Fruit fly (Drosophila melanogaster) whole organism, embryonic: ENCODE measurements around the gene mad2.

Experiments used
- Atf-2 ChIP-seq: fragments of 200-800 bp; sonication (Bioruptor generic); optimal IDR thresholded peaks from 2 replicates; lab custom pipeline; 2016; ENCODE audit warnings: missing biosample characterization, missing genetic modification characterization
- Atf6 ChIP-seq: fragments of 200-800 bp; sonication (Bioruptor generic); IDR thresholded peaks from 2 replicates; pipeline ENCODE4 v1.3.6; 2022; ENCODE audit warnings: missing biosample characterization, missing genetic modification characterization
- B-H1 ChIP-seq: fragments of 200-800 bp; sonication (Bioruptor generic); IDR thresholded peaks from 3 replicates; pipeline ENCODE4 v1.3.6; 2022; ENCODE audit warnings: missing biosample characterization, missing genetic modification characterization
- Blimp-1 ChIP-seq: fragments of 200-800 bp; sonication (Bioruptor generic); optimal IDR thresholded peaks from 3 replicates; lab custom pipeline; 2018; ENCODE audit warnings: missing biosample characterization, missing genetic modification characterization, mild to moderate bottlenecking, moderate library complexity, missing genetic modification reagents
- CG10979 ChIP-seq: fragments of 200-800 bp; sonication (Bioruptor generic); optimal IDR thresholded peaks from 2 replicates; lab custom pipeline; 2018; ENCODE audit warnings: missing biosample characterization, mild to moderate bottlenecking, missing genetic modification characterization, moderate library complexity
- CG13296 ChIP-seq: fragments of 200-800 bp; sonication (Bioruptor generic); optimal IDR thresholded peaks from 3 replicates; lab custom pipeline; 2018; ENCODE audit warnings: missing biosample characterization, mild to moderate bottlenecking, missing genetic modification characterization
- CG15269 ChIP-seq: fragments of 200-800 bp; sonication (Bioruptor generic); optimal IDR thresholded peaks from 2 replicates; lab custom pipeline; 2018; ENCODE audit warnings: missing biosample characterization, mild to moderate bottlenecking, missing genetic modification characterization, moderate library complexity
- CG1602 ChIP-seq: fragments of 200-800 bp; sonication (Bioruptor generic); optimal IDR thresholded peaks from 3 replicates; lab custom pipeline; 2016; ENCODE audit warnings: missing biosample characterization, missing genetic modification characterization
- CG17361 ChIP-seq: fragments of 200-800 bp; sonication (Bioruptor generic); IDR thresholded peaks from 3 replicates; pipeline ENCODE4 v1.3.6; 2022; ENCODE audit warnings: missing biosample characterization, missing genetic modification characterization
- CG18599 ChIP-seq: fragments of 200-800 bp; sonication (Bioruptor generic); optimal IDR thresholded peaks from 3 replicates; lab custom pipeline; 2017; ENCODE audit warnings: missing biosample characterization, missing genetic modification characterization, mild to moderate bottlenecking, moderate library complexity, missing genetic modification reagents
- CG4730 ChIP-seq: fragments of 200-800 bp; sonication (Bioruptor generic); IDR thresholded peaks from 2 replicates; pipeline ENCODE4 v1.3.6; 2022; ENCODE audit warnings: missing biosample characterization, missing genetic modification characterization
- CG5180 ChIP-seq: fragments of 200-800 bp; sonication (Bioruptor generic); optimal IDR thresholded peaks from 3 replicates; lab custom pipeline; 2017; ENCODE audit warnings: missing biosample characterization, missing genetic modification characterization, mild to moderate bottlenecking, moderate library complexity, missing genetic modification reagents
- CG6689 ChIP-seq: fragments of 200-800 bp; sonication (Bioruptor generic); IDR thresholded peaks from 2 replicates; pipeline ENCODE4 v1.3.6; 2022; ENCODE audit warnings: missing biosample characterization, missing genetic modification characterization
- CG7745 ChIP-seq: fragments of 200-800 bp; sonication (Bioruptor generic); optimal IDR thresholded peaks from 2 replicates; lab custom pipeline; 2018; ENCODE audit warnings: missing biosample characterization, mild to moderate bottlenecking, missing genetic modification characterization, moderate library complexity
- CG7786 ChIP-seq: fragments of 200-800 bp; sonication (Bioruptor generic); optimal IDR thresholded peaks from 2 replicates; lab custom pipeline; 2016; ENCODE audit warnings: missing biosample characterization, missing genetic modification characterization
- CG7963 ChIP-seq: fragments of 200-800 bp; sonication (Bioruptor generic); IDR thresholded peaks from 3 replicates; pipeline ENCODE4 v1.3.6; 2022; ENCODE audit warnings: missing biosample characterization, missing genetic modification characterization; ENCODE audit not compliant: partially characterized antibody
- CG8089 ChIP-seq: fragments of 200-800 bp; sonication (Bioruptor generic); optimal IDR thresholded peaks from 3 replicates; lab custom pipeline; 2016; ENCODE audit warnings: missing biosample characterization, missing genetic modification characterization
- CG9797 ChIP-seq: fragments of 200-800 bp; sonication (Bioruptor generic); optimal IDR thresholded peaks from 3 replicates; lab custom pipeline; 2018; ENCODE audit warnings: missing biosample characterization, mild to moderate bottlenecking, missing genetic modification characterization
- CTCF ChIP-seq: fragments of 200-800 bp; sonication (Bioruptor generic); optimal IDR thresholded peaks from 2 replicates; lab custom pipeline; 2017; ENCODE audit warnings: missing biosample characterization, mild to moderate bottlenecking, missing genetic modification characterization, moderate library complexity
- CrebB ChIP-seq: fragments of 200-800 bp; sonication (Bioruptor generic); optimal IDR thresholded peaks from 3 replicates; lab custom pipeline; 2018; ENCODE audit warnings: missing biosample characterization, mild to moderate bottlenecking, missing genetic modification characterization
- Dad ChIP-seq: fragments of 200-800 bp; sonication (Bioruptor generic); optimal IDR thresholded peaks from 3 replicates; lab custom pipeline; 2016; ENCODE audit warnings: missing biosample characterization, missing genetic modification characterization
- Dbx ChIP-seq: fragments of 200-800 bp; sonication (Bioruptor generic); IDR thresholded peaks from 3 replicates; pipeline ENCODE4 v1.3.6; 2022; ENCODE audit warnings: missing biosample characterization, missing genetic modification characterization
- Dek ChIP-seq: fragments of 200-800 bp; sonication (Bioruptor generic); optimal IDR thresholded peaks from 3 replicates; lab custom pipeline; 2019; ENCODE audit warnings: missing biosample characterization, mild to moderate bottlenecking, missing genetic modification characterization, moderate library complexity
- Doc2 ChIP-seq: fragments of 200-800 bp; sonication (Bioruptor generic); IDR thresholded peaks from 2 replicates; pipeline ENCODE4 v1.3.6; 2022; ENCODE audit warnings: missing biosample characterization, missing genetic modification characterization
- Dref ChIP-seq: fragments of 200-800 bp; sonication (Bioruptor generic); IDR thresholded peaks from 2 replicates; pipeline ENCODE4 v1.3.6; 2022; ENCODE audit warnings: missing biosample characterization, missing genetic modification characterization
- Gug ChIP-seq: fragments of 200-800 bp; sonication (Bioruptor generic); IDR thresholded peaks from 4 replicates; pipeline ENCODE4 v1.3.6; 2022; ENCODE audit warnings: missing biosample characterization, missing genetic modification characterization
- HmgZ ChIP-seq: fragments of 200-800 bp; sonication (Bioruptor generic); optimal IDR thresholded peaks from 2 replicates; lab custom pipeline; 2018; ENCODE audit warnings: missing biosample characterization, mild to moderate bottlenecking, missing genetic modification characterization
- Hr51 ChIP-seq, 2 experiments: fragments of 200-800 bp; sonication (Bioruptor generic); optimal IDR thresholded peaks; 2 replicates in 1 of 2; 3 replicates in 1 of 2; lab custom pipeline; 2016 to 2018; ENCODE audit warnings: missing biosample characterization in 2 of 2, missing genetic modification characterization in 2 of 2, mild to moderate bottlenecking in 1 of 2, moderate library complexity in 1 of 2
- Kr ChIP-seq: fragments of 200-800 bp; sonication (Bioruptor generic); optimal IDR thresholded peaks from 2 replicates; lab custom pipeline; 2017; ENCODE audit warnings: missing biosample characterization, mild to moderate bottlenecking, missing genetic modification characterization
- Mad ChIP-seq: fragments of 200-800 bp; sonication (Bioruptor generic); optimal IDR thresholded peaks from 2 replicates; lab custom pipeline; 2016; ENCODE audit warnings: missing biosample characterization, missing genetic modification characterization
- Mes4 ChIP-seq: fragments of 200-800 bp; sonication (Bioruptor generic); optimal IDR thresholded peaks from 2 replicates; lab custom pipeline; 2016; ENCODE audit warnings: missing biosample characterization, missing genetic modification characterization
- NFAT ChIP-seq: fragments of 200-800 bp; sonication (Bioruptor generic); IDR thresholded peaks from 2 replicates; pipeline ENCODE4 v1.3.6; 2022; ENCODE audit warnings: missing biosample characterization, missing genetic modification characterization
- Nf-YA ChIP-seq: fragments of 200-800 bp; sonication (Bioruptor generic); IDR thresholded peaks from 2 replicates; pipeline ENCODE4 v1.3.6; 2022; ENCODE audit warnings: missing biosample characterization, missing genetic modification characterization
- Rfx ChIP-seq: fragments of 200-800 bp; sonication (Bioruptor generic); IDR thresholded peaks from 2 replicates; pipeline ENCODE4 v1.3.6; 2022; ENCODE audit warnings: missing biosample characterization, missing genetic modification characterization
- Sox102F ChIP-seq: fragments of 200-800 bp; sonication (Bioruptor generic); optimal IDR thresholded peaks from 2 replicates; lab custom pipeline; 2018; ENCODE audit warnings: missing biosample characterization, mild to moderate bottlenecking, missing genetic modification characterization, moderate library complexity
- ac ChIP-seq: fragments of 200-800 bp; sonication (Bioruptor generic); optimal IDR thresholded peaks from 3 replicates; lab custom pipeline; 2017; ENCODE audit warnings: missing biosample characterization, mild to moderate bottlenecking, missing genetic modification characterization
- bbx ChIP-seq: fragments of 200-800 bp; sonication (Bioruptor generic); IDR thresholded peaks from 2 replicates; pipeline ENCODE4 v1.3.6; 2022; ENCODE audit warnings: missing biosample characterization, missing genetic modification characterization; ENCODE audit not compliant: partially characterized antibody
- chif ChIP-seq, 2 experiments: fragments of 200-800 bp; sonication (Bioruptor generic); optimal IDR thresholded peaks; 3 replicates each; lab custom pipeline; 2016; ENCODE audit warnings: missing biosample characterization in 2 of 2, missing genetic modification characterization in 2 of 2
- dpn ChIP-seq, 2 experiments: fragments of 200-800 bp; sonication (Bioruptor generic); optimal IDR thresholded peaks; 3 replicates each; lab custom pipeline; 2016; ENCODE audit warnings: missing biosample characterization in 2 of 2, missing genetic modification characterization in 2 of 2
- dysf ChIP-seq: fragments of 200-800 bp; sonication (Bioruptor generic); IDR thresholded peaks from 3 replicates; pipeline ENCODE4 v1.3.6; 2022; ENCODE audit warnings: missing biosample characterization, missing genetic modification characterization
- emc ChIP-seq: fragments of 200-800 bp; sonication (Bioruptor generic); optimal IDR thresholded peaks from 2 replicates; lab custom pipeline; 2016; ENCODE audit warnings: missing biosample characterization, missing genetic modification characterization
- esg ChIP-seq: fragments of 200-800 bp; sonication (Bioruptor generic); conservative IDR thresholded peaks from 2 replicates; pipeline ENCODE4 v1.3.6; 2022; ENCODE audit warnings: missing biosample characterization, missing genetic modification characterization
- eyg ChIP-seq: fragments of 200-800 bp; sonication (Bioruptor generic); optimal IDR thresholded peaks from 3 replicates; lab custom pipeline; 2016; ENCODE audit warnings: missing biosample characterization, missing genetic modification characterization
- gsb-n ChIP-seq: fragments of 200-800 bp; sonication (Bioruptor generic); optimal IDR thresholded peaks from 3 replicates; lab custom pipeline; 2018; ENCODE audit warnings: missing biosample characterization, mild to moderate bottlenecking, missing genetic modification characterization
- her ChIP-seq: fragments of 200-800 bp; sonication (Bioruptor generic); optimal IDR thresholded peaks from 2 replicates; lab custom pipeline; 2016; ENCODE audit warnings: missing biosample characterization, missing genetic modification characterization
- klu ChIP-seq: fragments of 200-800 bp; sonication (Bioruptor generic); IDR thresholded peaks from 2 replicates; pipeline ENCODE4 v1.3.6; 2022; ENCODE audit warnings: missing biosample characterization, missing genetic modification characterization
- rib ChIP-seq: fragments of 200-800 bp; sonication (Bioruptor generic); IDR thresholded peaks from 2 replicates; pipeline ENCODE4 v1.3.6; 2022; ENCODE audit warnings: missing biosample characterization, missing genetic modification characterization
- run ChIP-seq: fragments of 200-800 bp; sonication (Bioruptor generic); optimal IDR thresholded peaks from 3 replicates; lab custom pipeline; 2018; ENCODE audit warnings: missing biosample characterization, mild to moderate bottlenecking, missing genetic modification characterization
- slou ChIP-seq: fragments of 200-800 bp; sonication (Bioruptor generic); optimal IDR thresholded peaks from 3 replicates; lab custom pipeline; 2016; ENCODE audit warnings: missing biosample characterization, missing genetic modification characterization
- sob ChIP-seq: fragments of 200-800 bp; sonication (Bioruptor generic); IDR thresholded peaks from 2 replicates; pipeline ENCODE4 v1.3.6; 2022; ENCODE audit warnings: missing biosample characterization, missing genetic modification characterization
- unc-4 ChIP-seq: fragments of 200-800 bp; sonication (Bioruptor generic); IDR thresholded peaks from 2 replicates; pipeline ENCODE4 v1.3.6; 2022; ENCODE audit warnings: missing biosample characterization, missing genetic modification characterization; ENCODE audit not compliant: partially characterized antibody
- zen2 ChIP-seq: fragments of 200-800 bp; sonication (Bioruptor generic); IDR thresholded peaks from 3 replicates; pipeline ENCODE4 v1.3.6; 2022; ENCODE audit warnings: missing biosample characterization, missing genetic modification characterization; ENCODE audit not compliant: partially characterized antibody

Gene mad2

DNA sequence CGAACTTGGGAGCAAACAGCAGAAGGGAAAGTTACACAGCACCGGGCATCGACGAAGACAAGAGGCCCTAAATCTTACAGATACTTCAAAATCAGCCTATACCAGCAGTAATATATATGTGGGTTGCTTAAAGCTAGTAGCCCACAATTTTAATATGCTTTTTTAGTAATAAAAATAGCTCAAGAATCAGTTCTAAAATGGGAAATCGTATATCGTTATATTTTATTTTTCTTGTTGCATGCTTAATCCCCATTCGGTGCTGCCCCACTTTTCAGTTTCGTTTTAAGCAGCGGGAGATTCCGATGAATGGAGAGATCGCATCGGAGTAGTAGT is 4.8 kb downstream of the mad2 start (continued):
- no peak for TF ChIP-seq CTCF (GFP tag; lab: Kevin White, UChicago)
- TF ChIP-seq her (GFP tag; lab: Kevin White, UChicago) = no peak
- peak; percentile 8 for TF ChIP-seq Dek
- no peak for TF ChIP-seq zen2 (GFP tag; lab: Robert Waterston, UW)
- TF ChIP-seq CrebB (tag; lab: Kevin White, UChicago) = no peak
- no peak for TF ChIP-seq ac (GFP tag; lab: Kevin White, UChicago)
- TF ChIP-seq eyg (GFP tag; lab: Kevin White, UChicago) = no peak
- 0 out of 3 replicates have a peak, but pooled peaks have one; percentile 24 for TF ChIP-seq Dbx (GFP tag; lab: Robert Waterston, UW)
- TF ChIP-seq Hr51 (GFP tag; optimal IDR thresholded peaks at IDR 0.05; lab: Kevin White, UChicago) = no peak
- TF ChIP-seq B-H1 (GFP tag; lab: Robert Waterston, UW) = peak; percentile 13; the same call in 1 of the 3 replicates
- peak in 1 of 2 experiments; percentile 1 for TF ChIP-seq chif (GFP tag; optimal IDR thresholded peaks at IDR 0.05; lab: Kevin White, UChicago)
- peak; percentile 33 for TF ChIP-seq CG15269 (tag; lab: Kevin White, UChicago)
- no peak for TF ChIP-seq CG4730
- TF ChIP-seq CG7786 (GFP tag; lab: Kevin White, UChicago) = no peak
- TF ChIP-seq Kr (GFP tag; lab: Kevin White, UChicago) = no peak
- no peak for TF ChIP-seq HmgZ (tag; lab: Kevin White, UChicago)
- TF ChIP-seq dpn (GFP tag; optimal IDR thresholded peaks at IDR 0.05; lab: Kevin White, UChicago) = no peak
- TF ChIP-seq CG17361 (GFP tag; lab: Robert Waterston, UW) = peak; percentile 30; the same call in 1 of the 3 replicates
- no peak for TF ChIP-seq Dad (GFP tag; lab: Kevin White, UChicago)
- no peak for TF ChIP-seq Mad (GFP tag; lab: Kevin White, UChicago)
- no peak for TF ChIP-seq CG1602
- TF ChIP-seq klu (GFP tag; lab: Robert Waterston, UW) = 0 out of 2 replicates have a peak, but pooled peaks have one; percentile 31
- TF ChIP-seq NFAT (GFP tag; lab: Robert Waterston, UW) = 0 out of 2 replicates have a peak, but pooled peaks have one; percentile 10
- TF ChIP-seq bbx (GFP tag; lab: Robert Waterston, UW) = no peak
- TF ChIP-seq Gug (GFP tag; lab: Robert Waterston, UW) = peak; percentile 13; the same call in 1 of the 4 replicates
- TF ChIP-seq dysf (GFP tag; lab: Robert Waterston, UW) = peak; percentile 57; the same call in 2 of the 3 replicates
- TF ChIP-seq CG7745 (tag; lab: Kevin White, UChicago) = no peak
- TF ChIP-seq Sox102F (GFP tag; lab: Kevin White, UChicago) = peak; percentile 14
- no peak for TF ChIP-seq CG9797
- peak; percentile 45 for TF ChIP-seq CG18599 (GFP tag; lab: Kevin White, UChicago)
- peak; percentile 4 for TF ChIP-seq CG13296 (GFP tag; lab: Kevin White, UChicago)
- no peak for TF ChIP-seq Atf6 (GFP tag; lab: Robert Waterston, UW)
- no peak for TF ChIP-seq run (tag; lab: Kevin White, UChicago)
- no peak for TF ChIP-seq CG5180 (GFP tag; lab: Kevin White, UChicago)
- TF ChIP-seq CG10979 (tag; lab: Kevin White, UChicago) = peak; percentile 1
- no peak for TF ChIP-seq gsb-n (tag; lab: Kevin White, UChicago)
- no peak for TF ChIP-seq CG7963 (GFP tag; lab: Robert Waterston, UW)
- TF ChIP-seq emc = no peak
- peak; percentile 21; the same call in 1 of the 2 replicates for TF ChIP-seq sob
- TF ChIP-seq Rfx (GFP tag; lab: Robert Waterston, UW) = peak; percentile 56
- TF ChIP-seq CG8089 (GFP tag; lab: Kevin White, UChicago) = no peak
- TF ChIP-seq Doc2 = no peak
- TF ChIP-seq Mes4 (GFP tag; lab: Kevin White, UChicago) = no peak
- TF ChIP-seq rib (GFP tag; lab: Robert Waterston, UW) = no peak
- no peak for TF ChIP-seq slou (GFP tag; lab: Kevin White, UChicago)
- no peak for TF ChIP-seq esg (GFP tag; lab: Robert Waterston, UW)
- no peak for TF ChIP-seq unc-4 (GFP tag; lab: Robert Waterston, UW)
- TF ChIP-seq Dref (GFP tag; lab: Robert Waterston, UW) = no peak
- peak; percentile 47 for TF ChIP-seq Blimp-1 (GFP tag; lab: Kevin White, UChicago)
- TF ChIP-seq CG6689 = peak; percentile 26; the same call in 1 of the 2 replicates
- TF ChIP-seq Nf-YA = no peak
- TF ChIP-seq Atf-2 (GFP tag; lab: Kevin White, UChicago) = no peak
